Fruit fly (Drosophila melanogaster) whole organism, embryonic: ENCODE measurements around the gene NELF-B.

ENCODE experiments used
- BEAF-32 ChIP-seq: fragments of 200-800 bp; sonication (Bioruptor generic); optimal IDR thresholded peaks from 3 replicates; lab custom pipeline; 2017; ENCODE audit warnings: missing biosample characterization, missing genetic modification characterization, mild to moderate bottlenecking, moderate library complexity, missing genetic modification reagents
- CG10321 ChIP-seq: fragments of 200-800 bp; sonication (Bioruptor generic); IDR thresholded peaks from 2 replicates; pipeline ENCODE4 v1.3.6; 2022; ENCODE audit warnings: missing biosample characterization, missing genetic modification characterization
- CG11085 ChIP-seq: fragments of 200-800 bp; sonication (Bioruptor generic); IDR thresholded peaks from 2 replicates; pipeline ENCODE4 v1.3.6; 2022; ENCODE audit warnings: missing biosample characterization, missing genetic modification characterization
- CG12659 ChIP-seq: fragments of 200-800 bp; sonication (Bioruptor generic); optimal IDR thresholded peaks from 3 replicates; lab custom pipeline; 2017; ENCODE audit warnings: mild to moderate bottlenecking, missing biosample characterization, missing genetic modification reagents, missing genetic modification characterization
- CG12744 ChIP-seq: fragments of 200-800 bp; sonication (Bioruptor generic); optimal IDR thresholded peaks from 2 replicates; lab custom pipeline; 2016; ENCODE audit warnings: missing biosample characterization, missing genetic modification characterization
- CG13894 ChIP-seq: fragments of 200-800 bp; sonication (Bioruptor generic); optimal IDR thresholded peaks from 3 replicates; lab custom pipeline; 2018; ENCODE audit warnings: missing biosample characterization, mild to moderate bottlenecking, missing genetic modification characterization, moderate library complexity
- CG14050 ChIP-seq: fragments of 200-800 bp; sonication (Bioruptor generic); IDR thresholded peaks from 3 replicates; pipeline ENCODE4 v1.3.6; 2022; ENCODE audit warnings: missing biosample characterization, missing genetic modification characterization
- CG16815 ChIP-seq: fragments of 200-800 bp; sonication (Bioruptor generic); optimal IDR thresholded peaks from 3 replicates; lab custom pipeline; 2017; ENCODE audit warnings: missing biosample characterization, mild to moderate bottlenecking, missing genetic modification characterization
- CG18599 ChIP-seq: fragments of 200-800 bp; sonication (Bioruptor generic); optimal IDR thresholded peaks from 3 replicates; lab custom pipeline; 2017; ENCODE audit warnings: missing biosample characterization, missing genetic modification characterization, mild to moderate bottlenecking, moderate library complexity, missing genetic modification reagents
- CG2712 ChIP-seq: fragments of 200-800 bp; optimal IDR thresholded peaks from 3 replicates; lab custom pipeline; 2019; ENCODE audit warnings: missing biosample characterization, mild to moderate bottlenecking, missing genetic modification characterization, moderate library complexity
- CG2875 ChIP-seq: fragments of 200-800 bp; sonication (Bioruptor generic); optimal IDR thresholded peaks from 2 replicates; lab custom pipeline; 2017; ENCODE audit warnings: missing biosample characterization, mild to moderate bottlenecking, missing genetic modification characterization, missing genetic modification reagents
- CG30431 ChIP-seq: fragments of 200-800 bp; sonication (Bioruptor generic); optimal IDR thresholded peaks from 2 replicates; lab custom pipeline; 2017; ENCODE audit warnings: missing biosample characterization, missing genetic modification characterization
- CG31365 ChIP-seq: fragments of 200-800 bp; sonication (Bioruptor generic); optimal IDR thresholded peaks from 2 replicates; lab custom pipeline; 2018; ENCODE audit warnings: missing biosample characterization, mild to moderate bottlenecking, missing genetic modification characterization
- CG34224 ChIP-seq: fragments of 200-800 bp; sonication (Bioruptor generic); IDR thresholded peaks from 3 replicates; pipeline ENCODE4 v1.3.6; 2022; ENCODE audit warnings: missing biosample characterization, missing genetic modification characterization; ENCODE audit not compliant: partially characterized antibody
- CG7963 ChIP-seq: fragments of 200-800 bp; sonication (Bioruptor generic); IDR thresholded peaks from 3 replicates; pipeline ENCODE4 v1.3.6; 2022; ENCODE audit warnings: missing biosample characterization, missing genetic modification characterization; ENCODE audit not compliant: partially characterized antibody
- CG9609 ChIP-seq: fragments of 200-800 bp; sonication (Bioruptor generic); optimal IDR thresholded peaks from 3 replicates; lab custom pipeline; 2016; ENCODE audit warnings: missing biosample characterization, missing genetic modification characterization
- Dek ChIP-seq: fragments of 200-800 bp; sonication (Bioruptor generic); optimal IDR thresholded peaks from 3 replicates; lab custom pipeline; 2019; ENCODE audit warnings: missing biosample characterization, mild to moderate bottlenecking, missing genetic modification characterization, moderate library complexity
- MBD-R2 ChIP-seq: fragments of 200-800 bp; sonication (Bioruptor generic); IDR thresholded peaks from 2 replicates; pipeline ENCODE4 v1.3.6; 2022; ENCODE audit warnings: missing biosample characterization, missing genetic modification characterization
- MTF-1 ChIP-seq: fragments of 200-800 bp; sonication (Bioruptor generic); optimal IDR thresholded peaks from 2 replicates; lab custom pipeline; 2018; ENCODE audit warnings: missing biosample characterization, mild to moderate bottlenecking, missing genetic modification characterization, borderline replicate concordance
- NC2β ChIP-seq: fragments of 200-800 bp; sonication (Bioruptor generic); optimal IDR thresholded peaks from 2 replicates; lab custom pipeline; 2016; ENCODE audit warnings: missing biosample characterization, missing genetic modification characterization
- Oaz ChIP-seq: fragments of 200-800 bp; sonication (Bioruptor generic); IDR thresholded peaks from 2 replicates; pipeline ENCODE4 v1.3.6; 2022; ENCODE audit warnings: missing biosample characterization, missing genetic modification characterization
- PHDP ChIP-seq: fragments of 200-800 bp; sonication (Bioruptor generic); optimal IDR thresholded peaks from 3 replicates; lab custom pipeline; 2018; ENCODE audit warnings: missing biosample characterization, mild to moderate bottlenecking, missing genetic modification characterization, moderate library complexity
- Pdp1 ChIP-seq, 2 experiments: fragments of 200-800 bp; sonication (Bioruptor generic); optimal IDR thresholded peaks; 3 replicates each; lab custom pipeline; 2016; ENCODE audit warnings: missing biosample characterization in 2 of 2, missing genetic modification characterization in 2 of 2, mild to moderate bottlenecking in 1 of 2, moderate library complexity in 1 of 2
- Taf1 ChIP-seq: fragments of 200-800 bp; sonication (Bioruptor generic); IDR thresholded peaks from 2 replicates; pipeline ENCODE4 v1.3.6; 2022; ENCODE audit warnings: missing biosample characterization, missing genetic modification characterization
- Trl ChIP-seq, 3 experiments: fragments of >200 bp in 2 of 3; fragments of 200-800 bp in 1 of 3; sonication (Bioruptor generic) in 1 of 3; optimal IDR thresholded peaks; 2 replicates in 1 of 3; 3 replicates in 2 of 3; lab custom pipeline; 2016 to 2017; ENCODE audit warnings: missing biosample characterization in 1 of 3, missing genetic modification characterization in 1 of 3
- Xbp1 ChIP-seq: fragments of 200-800 bp; sonication (Bioruptor generic); optimal IDR thresholded peaks from 3 replicates; lab custom pipeline; 2016; ENCODE audit warnings: missing biosample characterization, mild to moderate bottlenecking, missing genetic modification characterization
- abd-A ChIP-seq: fragments of 200-800 bp; sonication (Bioruptor generic); optimal IDR thresholded peaks from 3 replicates; lab custom pipeline; 2019; ENCODE audit warnings: missing biosample characterization, mild to moderate bottlenecking, missing genetic modification characterization, moderate library complexity
- ap ChIP-seq: fragments of 200-800 bp; sonication (Bioruptor generic); IDR thresholded peaks from 2 replicates; pipeline ENCODE4 v1.3.6; 2022; ENCODE audit warnings: missing biosample characterization, missing genetic modification characterization
- ato ChIP-seq: fragments of 200-800 bp; sonication (Bioruptor generic); IDR thresholded peaks from 2 replicates; pipeline ENCODE4 v1.3.6; 2022; ENCODE audit warnings: missing biosample characterization, missing genetic modification characterization; ENCODE audit not compliant: partially characterized antibody
- bowl ChIP-seq: fragments of 200-800 bp; sonication (Bioruptor generic); IDR thresholded peaks from 2 replicates; pipeline ENCODE4 v1.3.6; 2022; ENCODE audit warnings: missing biosample characterization, missing genetic modification characterization
- btn ChIP-seq: fragments of 200-800 bp; sonication (Bioruptor generic); optimal IDR thresholded peaks from 2 replicates; lab custom pipeline; 2016; ENCODE audit warnings: missing biosample characterization, missing genetic modification characterization
- crc ChIP-seq: fragments of 200-800 bp; sonication (Bioruptor generic); optimal IDR thresholded peaks from 2 replicates; lab custom pipeline; 2016; ENCODE audit warnings: missing biosample characterization, missing genetic modification characterization
- dan ChIP-seq: fragments of 200-800 bp; sonication (Bioruptor generic); IDR thresholded peaks from 2 replicates; pipeline ENCODE4 v1.3.6; 2022; ENCODE audit warnings: missing biosample characterization, missing genetic modification characterization
- fu2 ChIP-seq: fragments of 200-800 bp; sonication (Bioruptor generic); optimal IDR thresholded peaks from 2 replicates; lab custom pipeline; 2016; ENCODE audit warnings: missing biosample characterization, missing genetic modification characterization
- gt ChIP-seq: fragments of 200-800 bp; sonication (Bioruptor generic); IDR thresholded peaks from 2 replicates; pipeline ENCODE4 v1.3.6; 2022; ENCODE audit warnings: missing biosample characterization, missing genetic modification characterization
- h ChIP-seq: fragments of >200 bp; optimal IDR thresholded peaks from 2 replicates; lab custom pipeline; 2017
- onecut ChIP-seq: fragments of 200-800 bp; sonication (Bioruptor generic); IDR thresholded peaks from 2 replicates; pipeline ENCODE4 v1.3.6; 2022; ENCODE audit warnings: missing biosample characterization, missing genetic modification characterization
- p53 ChIP-seq: fragments of 200-800 bp; sonication (Bioruptor generic); optimal IDR thresholded peaks from 2 replicates; lab custom pipeline; 2016; ENCODE audit warnings: missing biosample characterization, missing genetic modification characterization
- psq ChIP-seq: fragments of 200-800 bp; sonication (Bioruptor generic); optimal IDR thresholded peaks from 2 replicates; lab custom pipeline; 2017; ENCODE audit warnings: missing biosample characterization, missing genetic modification characterization
- run ChIP-seq: fragments of 200-800 bp; sonication (Bioruptor generic); optimal IDR thresholded peaks from 3 replicates; lab custom pipeline; 2018; ENCODE audit warnings: missing biosample characterization, mild to moderate bottlenecking, missing genetic modification characterization
- seq ChIP-seq: fragments of 200-800 bp; sonication (Bioruptor generic); IDR thresholded peaks from 2 replicates; pipeline ENCODE4 v1.3.6; 2022; ENCODE audit warnings: missing biosample characterization, missing genetic modification characterization
- sisA ChIP-seq: fragments of 200-800 bp; sonication (Bioruptor generic); IDR thresholded peaks from 2 replicates; pipeline ENCODE4 v1.3.6; 2022; ENCODE audit warnings: missing biosample characterization, missing genetic modification characterization
- sqz ChIP-seq: fragments of 200-800 bp; sonication (Bioruptor generic); optimal IDR thresholded peaks from 3 replicates; lab custom pipeline; 2018; ENCODE audit warnings: missing biosample characterization, mild to moderate bottlenecking, missing genetic modification characterization
- tgo ChIP-seq: fragments of 200-800 bp; sonication (Bioruptor generic); IDR thresholded peaks from 3 replicates; pipeline ENCODE4 v1.3.6; 2022; ENCODE audit warnings: missing biosample characterization, missing genetic modification characterization
- trh ChIP-seq: fragments of 200-800 bp; sonication (Bioruptor generic); optimal IDR thresholded peaks from 2 replicates; lab custom pipeline; 2016; ENCODE audit warnings: missing biosample characterization, missing genetic modification characterization
- tup ChIP-seq: fragments of 200-800 bp; sonication (Bioruptor generic); optimal IDR thresholded peaks from 2 replicates; lab custom pipeline; 2016; ENCODE audit warnings: missing biosample characterization, mild to moderate bottlenecking, missing genetic modification characterization, moderate library complexity
- vvl ChIP-seq: fragments of 200-800 bp; sonication (Bioruptor generic); IDR thresholded peaks from 2 replicates; pipeline ENCODE4 v1.3.6; 2022; ENCODE audit warnings: missing biosample characterization, missing genetic modification characterization
- wor ChIP-seq: fragments of 200-800 bp; sonication (Bioruptor generic); IDR thresholded peaks from 2 replicates; pipeline ENCODE4 v1.3.6; 2022; ENCODE audit warnings: missing biosample characterization, missing genetic modification characterization
- zfh2 ChIP-seq: fragments of 200-800 bp; sonication (Bioruptor generic); optimal IDR thresholded peaks from 2 replicates; lab custom pipeline; 2016; ENCODE audit warnings: missing biosample characterization, missing genetic modification characterization

NELF-B gene

DNA sequence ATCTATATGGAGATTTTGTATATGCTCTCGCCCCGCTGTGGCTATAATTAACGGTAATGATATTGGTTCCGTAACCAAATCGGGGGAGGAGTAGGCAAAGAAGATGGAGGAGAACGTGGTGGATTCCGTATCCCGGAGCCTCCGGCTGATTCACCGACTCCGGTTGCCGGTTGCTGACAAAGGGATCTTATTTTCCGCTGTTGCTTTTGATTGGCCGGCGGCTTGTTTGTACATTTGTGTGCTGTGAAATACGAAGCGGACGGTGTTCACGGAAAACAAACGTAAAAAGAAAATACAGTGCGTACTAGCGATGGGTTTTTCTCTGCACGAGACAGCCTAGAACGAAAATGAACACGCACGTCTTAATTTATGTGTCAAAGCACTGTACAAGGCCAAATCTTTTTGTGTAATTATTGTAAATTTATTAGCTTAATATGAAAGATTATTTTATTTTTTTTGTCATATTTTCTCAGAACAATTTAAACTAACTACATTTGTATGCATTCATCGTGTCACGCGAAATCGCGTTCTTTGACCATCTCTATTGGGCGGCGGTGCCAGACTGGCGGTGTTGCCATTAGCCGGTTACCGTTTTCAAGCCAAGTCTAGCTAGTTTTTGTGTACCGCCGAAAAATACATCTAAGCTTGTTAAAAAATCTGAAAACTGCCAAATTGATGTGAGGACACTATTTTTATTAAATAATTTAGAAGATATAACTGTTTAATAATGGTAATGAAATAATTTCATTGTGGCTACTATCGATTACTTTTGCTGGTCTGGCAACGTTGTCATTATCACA is 6.2 kb upstream of the NELF-B start, which contains the start of the genes Pdp and Rab39 (continued):
- peak; percentile 84 for TF ChIP-seq Xbp1 (GFP tag; lab: Kevin White, UChicago)
- peak; percentile 65 for TF ChIP-seq CG11085
- peak; percentile 61 for TF ChIP-seq trh (GFP tag; lab: Kevin White, UChicago)
- TF ChIP-seq bowl: no peak
- no peak for TF ChIP-seq CG12744 (GFP tag; lab: Kevin White, UChicago)
- TF ChIP-seq CG13894 (tag; lab: Kevin White, UChicago): peak; percentile 67
- TF ChIP-seq onecut: peak; percentile 63
- TF ChIP-seq run (tag; lab: Kevin White, UChicago): no peak
- TF ChIP-seq ato (GFP tag; lab: Robert Waterston, UW): peak; percentile 63; the same call in 1 of the 2 replicates
- TF ChIP-seq ap (GFP tag; lab: Robert Waterston, UW): peak; percentile 50; the same call in 1 of the 2 replicates
- TF ChIP-seq tup (GFP tag; lab: Kevin White, UChicago): peak; percentile 34
- peak; percentile 78 for TF ChIP-seq zfh2 (GFP tag; lab: Kevin White, UChicago)
- peak; percentile 83 for TF ChIP-seq tgo (GFP tag; lab: Robert Waterston, UW)
- peak; percentile 68 for TF ChIP-seq MBD-R2 (GFP tag; lab: Robert Waterston, UW)
- TF ChIP-seq CG12659 (GFP tag; lab: Kevin White, UChicago): peak; percentile 76
- TF ChIP-seq abd-A (tag; lab: Kevin White, UChicago): no peak
- no peak for TF ChIP-seq p53 (GFP tag; lab: Kevin White, UChicago)
- peak; percentile 63; the same call in 2 of the 3 replicates for TF ChIP-seq CG14050 (GFP tag; lab: Robert Waterston, UW)
- TF ChIP-seq CG2712 (tag; lab: Kevin White, UChicago): peak; percentile 77
- no peak for TF ChIP-seq MTF-1
- TF ChIP-seq dan (GFP tag; lab: Robert Waterston, UW): no peak
- no peak for TF ChIP-seq crc (GFP tag; lab: Kevin White, UChicago)
- TF ChIP-seq wor (GFP tag; lab: Robert Waterston, UW): peak; percentile 22; the same call in 1 of the 2 replicates
- TF ChIP-seq CG18599 (GFP tag; lab: Kevin White, UChicago): peak; percentile 81
- peak; percentile 70 for TF ChIP-seq sqz (GFP tag; lab: Kevin White, UChicago)
- TF ChIP-seq CG31365 (tag; lab: Kevin White, UChicago): no peak
- peak; percentile 76 for TF ChIP-seq CG7963 (GFP tag; lab: Robert Waterston, UW)
- TF ChIP-seq CG30431 (GFP tag; lab: Kevin White, UChicago): peak; percentile 25
- TF ChIP-seq PHDP (tag; lab: Kevin White, UChicago): peak; percentile 72
- no peak for TF ChIP-seq h (lab: Kevin White, UChicago)
- TF ChIP-seq CG34224: peak; percentile 92
- TF ChIP-seq sisA (GFP tag; lab: Robert Waterston, UW): peak; percentile 83
- peak; percentile 70 for TF ChIP-seq gt (GFP tag; lab: Robert Waterston, UW)
- TF ChIP-seq CG2875: peak; percentile 28
- no peak for TF ChIP-seq CG10321 (GFP tag; lab: Robert Waterston, UW)
- peak; percentile 42 to 72 for TF ChIP-seq Pdp1 (GFP tag; optimal IDR thresholded peaks at IDR 0.05; lab: Kevin White, UChicago)
- TF ChIP-seq vvl (GFP tag; lab: Robert Waterston, UW): peak; percentile 86
- peak; percentile 81 for TF ChIP-seq Dek (tag; lab: Kevin White, UChicago)
- no peak for TF ChIP-seq btn (GFP tag; lab: Kevin White, UChicago)
- TF ChIP-seq fu2 (GFP tag; lab: Kevin White, UChicago): peak; percentile 45
- peak; percentile 22 for TF ChIP-seq psq (GFP tag; lab: Kevin White, UChicago)
- TF ChIP-seq Oaz (GFP tag; lab: Robert Waterston, UW): peak; percentile 53; the same call in 1 of the 2 replicates
- TF ChIP-seq CG16815 (GFP tag; lab: Kevin White, UChicago): peak; percentile 76
- TF ChIP-seq Trl (optimal IDR thresholded peaks at IDR 0.05; lab: Kevin White, UChicago): no peak
- TF ChIP-seq Trl (GFP tag; optimal IDR thresholded peaks at IDR 0.05; lab: Kevin White, UChicago): peak; percentile 44
- TF ChIP-seq BEAF-32 (GFP tag; lab: Kevin White, UChicago): peak; percentile 94
- peak; percentile 34; the same call in 1 of the 2 replicates for TF ChIP-seq Taf1 (GFP tag; lab: Robert Waterston, UW)
- TF ChIP-seq seq (GFP tag; lab: Robert Waterston, UW): peak; percentile 55
- peak; percentile 59 for TF ChIP-seq NC2β
- TF ChIP-seq CG9609 (GFP tag; lab: Kevin White, UChicago): peak; percentile 68
